Worm (Caenorhabditis elegans): ENCODE measurements around the gene aip-1.

aip-1 gene

DNA sequence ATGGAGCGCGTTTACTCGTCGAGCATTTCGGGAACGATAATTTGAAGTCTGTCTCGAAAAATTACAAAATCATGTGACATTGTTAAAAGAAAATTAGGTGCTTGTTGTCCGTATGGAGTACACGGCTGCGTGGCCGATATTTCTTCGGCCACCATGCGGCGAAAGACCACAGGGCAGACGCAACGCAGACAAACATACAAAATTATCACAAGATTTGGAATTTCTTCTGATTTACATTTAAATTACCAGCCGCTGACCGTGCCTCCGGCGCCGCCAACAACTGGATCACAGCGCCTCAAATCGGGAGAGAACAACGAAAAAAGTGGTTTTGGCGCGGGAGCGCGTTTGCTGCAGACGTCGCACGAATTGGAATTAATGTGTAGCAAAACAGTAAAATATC, 43.0 kb downstream of the aip-1 start (continued):
- TF ChIP-seq zip-4 (GFP tag; optimal IDR thresholded peaks at IDR 0.05) (peak; percentile 92), F16B12.6 (tag; optimal IDR thresholded peaks at IDR 0.05) (peak; percentile 19), Y116A8C.19 (tag; optimal IDR thresholded peaks at IDR 0.05; ENCODE audit: borderline replicate concordance) (peak; percentile 98), egl-27 (tag; optimal IDR thresholded peaks at IDR 0.05) (peak in 1 of 2 experiments; percentile 4), hlh-4 (tag; optimal IDR thresholded peaks at IDR 0.05) (peak; percentile 95), elt-3 (tag; optimal IDR thresholded peaks at IDR 0.05) (peak in 4 of 6 experiments; percentile 18 to 85 (median 64)), dpl-1 (GFP tag; optimal IDR thresholded peaks at IDR 0.05) (peak; percentile 80 to 87 (median 81)), unc-98 (GFP tag; IDR thresholded peaks at IDR 0.05) (peak; percentile 100), sup-37 (GFP tag; optimal IDR thresholded peaks at IDR 0.05) (peak; percentile 94), ceh-90 (tag; optimal IDR thresholded peaks at IDR 0.05) (peak; percentile 99), nhr-77 (tag; optimal IDR thresholded peaks at IDR 0.05) (peak; percentile 82), nhr-19 (GFP tag; conservative IDR thresholded peaks at IDR 0.05) (peak; percentile 100), lin-13 (GFP tag; optimal IDR thresholded peaks at IDR 0.05) (peak; percentile 92), efl-1 (optimal IDR thresholded peaks at IDR 0.05) (peak; percentile 90 to 91), efl-1 (GFP tag; optimal IDR thresholded peaks at IDR 0.05 in 1 of 2) (peak; percentile 84 to 99), sox-4 (tag; optimal IDR thresholded peaks at IDR 0.05) (peak; percentile 98), isw-1 (GFP tag; IDR thresholded peaks at IDR 0.05) (peak; percentile 99), ceh-82 (tag; optimal IDR thresholded peaks at IDR 0.05) (peak; percentile 90 to 92 (median 91)), fkh-4 (tag; optimal IDR thresholded peaks at IDR 0.05; ENCODE audit: borderline replicate concordance) (peak; percentile 100), lin-14 (GFP tag; optimal IDR thresholded peaks at IDR 0.05) (peak; percentile 98), nhr-90 (tag; optimal IDR thresholded peaks at IDR 0.05; ENCODE audit: poor library complexity) (peak; percentile 100), C16A3.4 (tag; optimal IDR thresholded peaks at IDR 0.05) (peak; percentile 82), ama-1 (optimal IDR thresholded peaks at IDR 0.05) (peak; percentile 2)

DNA sequence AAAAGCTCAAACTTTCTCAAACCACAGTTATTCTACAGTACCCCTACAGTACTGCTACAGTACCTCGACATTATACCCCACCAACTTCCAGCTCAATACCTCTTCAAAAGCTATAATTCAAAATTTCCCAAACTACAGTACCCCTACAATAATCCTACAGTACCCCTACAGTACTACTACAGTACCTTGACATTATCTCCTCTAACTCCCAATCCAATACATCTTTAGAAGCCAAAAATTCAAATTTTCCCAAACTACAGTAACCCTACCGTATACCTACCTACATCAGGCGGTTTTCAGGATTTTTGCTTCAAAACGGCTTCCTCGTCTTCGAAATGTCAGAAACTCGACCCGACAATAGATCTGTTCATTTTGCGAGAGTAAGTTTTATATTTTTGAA, 45.4 kb downstream of the aip-1 start, which contains the start of gene F58D12.3:
Gene F58D12.3 (plus strand): TSS at position 301 of the 400 bp plus-strand sequence.
- no peak for TF ChIP-seq pqm-1 (tag; optimal IDR thresholded peaks at IDR 0.05)
- no peak for TF ChIP-seq hpl-2 (GFP tag; optimal IDR thresholded peaks at IDR 0.05)
- TF ChIP-seq lsy-2 (tag; optimal IDR thresholded peaks at IDR 0.05) = no peak
- TF ChIP-seq rnt-1 (tag; optimal IDR thresholded peaks at IDR 0.05) = no peak
- TF ChIP-seq ama-1 (optimal IDR thresholded peaks at IDR 0.05) = no peak
- TF ChIP-seq nhr-11 (tag; optimal IDR thresholded peaks at IDR 0.05) = no peak
- no peak for TF ChIP-seq fkh-10 (GFP tag; optimal IDR thresholded peaks at IDR 0.05)
- TF ChIP-seq sptf-1 (tag; optimal IDR thresholded peaks at IDR 0.05) = no peak
- TF ChIP-seq unc-62 (GFP tag; optimal IDR thresholded peaks at IDR 0.05) = no peak
- TF ChIP-seq skn-1 (tag; optimal IDR thresholded peaks at IDR 0.05) = no peak
- TF ChIP-seq nhr-19 (GFP tag; conservative IDR thresholded peaks at IDR 0.05) = no peak
- TF ChIP-seq egl-13 (tag; optimal IDR thresholded peaks at IDR 0.05) = no peak
- TF ChIP-seq C34B4.2 (tag; optimal IDR thresholded peaks at IDR 0.05) = no peak
- no peak for TF ChIP-seq mef-2 (tag; optimal IDR thresholded peaks at IDR 0.05)
- no peak for TF ChIP-seq aha-1 (tag; optimal IDR thresholded peaks at IDR 0.05)
- TF ChIP-seq C16A3.4 (tag; optimal IDR thresholded peaks at IDR 0.05) = no peak

Data from whole organism, L1 larva.